Worm (Caenorhabditis elegans): ENCODE data around the gene F44E2.6.

- TF ChIP-seq W03F9.2 (tag; optimal IDR thresholded peaks at IDR 0.05) = peak; percentile 94
- peak; percentile 50 for TF ChIP-seq him-1 (tag; optimal IDR thresholded peaks at IDR 0.05)
Measured at ce11 chrIII:8887184-8887801, 42.3 kb upstream of the F44E2.6 start, which contains the start of gene famh-136.

All from whole organism, L4/young adult.